Worm (Caenorhabditis elegans) whole organism, L1 larva: Measurements from ENCODE around the gene tag-65.

ENCODE experiments used
- ces-1 ChIP-seq: fragments of 150-350 bp; optimal IDR thresholded peaks from 2 replicates; lab custom pipeline; 2014; ENCODE audit warnings: missing biosample characterization, missing genetic modification reagents, missing genetic modification characterization
- dpl-1 ChIP-seq, 3 experiments: fragments of 150-350 bp in 2 of 3; sonication (generic microtip) in 1 of 3; optimal IDR thresholded peaks; 2 replicates each; lab custom pipeline; 2014 to 2017; ENCODE audit warnings: missing biosample characterization in 3 of 3, missing genetic modification characterization in 3 of 3, missing genetic modification reagents in 3 of 3
- ets-5 ChIP-seq: fragments of 200-800 bp; sonication (Bioruptor generic); IDR thresholded peaks from 2 replicates; pipeline ENCODE4 v1.3.6; 2022; ENCODE audit warnings: missing genetic modification characterization, missing compliant biosample characterization
- snpc-4 ChIP-seq: fragments of 150-350 bp; optimal IDR thresholded peaks from 2 replicates; lab custom pipeline; 2014; ENCODE audit warnings: missing biosample characterization, missing genetic modification characterization
- tbx-2 ChIP-seq: sonication (generic microtip); optimal IDR thresholded peaks from 2 replicates; lab custom pipeline; 2016; ENCODE audit warnings: missing genetic modification characterization, missing compliant biosample characterization
- unc-130 ChIP-seq: fragments of 150-350 bp; optimal IDR thresholded peaks from 2 replicates; lab custom pipeline; 2017; ENCODE audit warnings: missing biosample characterization, missing genetic modification characterization, inconsistent platforms
- unc-62 ChIP-seq: fragments of 150-350 bp; optimal IDR thresholded peaks from 2 replicates; lab custom pipeline; 2014; ENCODE audit warnings: missing biosample characterization, missing genetic modification reagents, missing genetic modification characterization

- no peak for TF ChIP-seq ces-1 (GFP tag; lab: Kevin White, UChicago)
- no peak for TF ChIP-seq unc-130
- TF ChIP-seq unc-62 (GFP tag; lab: Kevin White, UChicago) = no peak
- no peak for TF ChIP-seq tbx-2 (tag; lab: Kevin White, UChicago)
- no peak for TF ChIP-seq ets-5 (GFP tag; lab: Robert Waterston, UW)
- no peak for TF ChIP-seq snpc-4 (tag; lab: Kevin White, UChicago)
- TF ChIP-seq dpl-1 (GFP tag; optimal IDR thresholded peaks at IDR 0.05; lab: Kevin White, UChicago) = no peak
Measured at ce11 chrV:13636411-13636810, 42.0 kb downstream of the tag-65 start.
